Worm (Caenorhabditis elegans) whole organism, young adult: ENCODE data around the gene irld-4.

ENCODE experiments used
- B0019.2 ChIP-seq: fragments of 200-800 bp; sonication (Bioruptor generic); conservative IDR thresholded peaks from 2 replicates; pipeline ENCODE4 v1.3.6; 2022; ENCODE audit warnings: missing genetic modification reagents, missing genetic modification characterization, missing compliant biosample characterization
- B0261.1 ChIP-seq: sonication (generic microtip); optimal IDR thresholded peaks from 2 replicates; lab custom pipeline; 2016; ENCODE audit warnings: mild to moderate bottlenecking, missing genetic modification characterization, moderate library complexity, missing compliant biosample characterization
- F22D6.2 ChIP-seq: sonication (generic microtip); optimal IDR thresholded peaks from 2 replicates; lab custom pipeline; 2016; ENCODE audit warnings: mild to moderate bottlenecking, missing genetic modification characterization, missing compliant biosample characterization
- F33H1.4 ChIP-seq: fragments of 200-800 bp; sonication (Bioruptor generic); IDR thresholded peaks from 2 replicates; pipeline ENCODE4 v1.3.6; 2022; ENCODE audit warnings: missing genetic modification reagents, missing genetic modification characterization, missing compliant biosample characterization
- F37B4.10 ChIP-seq: fragments of 200-800 bp; sonication (Bioruptor generic); IDR thresholded peaks from 2 replicates; pipeline ENCODE4 v1.3.6; 2022; ENCODE audit warnings: missing genetic modification characterization, missing compliant biosample characterization
- F49E8.2 ChIP-seq: sonication (generic microtip); optimal IDR thresholded peaks from 3 replicates; lab custom pipeline; 2017; ENCODE audit warnings: missing genetic modification characterization, mild to moderate bottlenecking, missing compliant biosample characterization, antibody characterized with exemption, moderate library complexity; ENCODE audit not compliant: insufficient read depth
- F52B5.7 ChIP-seq: sonication (generic microtip); optimal IDR thresholded peaks from 2 replicates; lab custom pipeline; 2016; ENCODE audit warnings: mild to moderate bottlenecking, missing genetic modification characterization, missing compliant biosample characterization
- F55B11.4 ChIP-seq: sonication (generic microtip); optimal IDR thresholded peaks from 2 replicates; lab custom pipeline; 2016; ENCODE audit warnings: missing compliant biosample characterization, missing genetic modification characterization, borderline replicate concordance; ENCODE audit not compliant: insufficient read depth
- K12H6.12 ChIP-seq: fragments of 200-800 bp; sonication (Bioruptor generic); optimal IDR thresholded peaks from 2 replicates; lab custom pipeline; 2018; ENCODE audit warnings: mild to moderate bottlenecking, missing genetic modification characterization, missing compliant biosample characterization
- T07F8.4 ChIP-seq: sonication (generic microtip); optimal IDR thresholded peaks from 2 replicates; lab custom pipeline; 2016; ENCODE audit warnings: mild to moderate bottlenecking, missing genetic modification characterization, moderate library complexity, missing compliant biosample characterization
- Y79H2A.3 ChIP-seq: fragments of 200-800 bp; sonication (Bioruptor generic); conservative IDR thresholded peaks from 2 replicates; pipeline ENCODE4 v1.3.6; 2022; ENCODE audit warnings: missing genetic modification reagents, missing genetic modification characterization, missing compliant biosample characterization
- akir-1 ChIP-seq: fragments of 200-800 bp; sonication (Bioruptor generic); optimal IDR thresholded peaks from 2 replicates; lab custom pipeline; 2018; ENCODE audit warnings: mild to moderate bottlenecking, missing genetic modification characterization, moderate library complexity, missing compliant biosample characterization
- athp-1 ChIP-seq: sonication (generic microtip); optimal IDR thresholded peaks from 2 replicates; lab custom pipeline; 2017; ENCODE audit warnings: mild to moderate bottlenecking, missing genetic modification characterization, missing compliant biosample characterization
- attf-5 ChIP-seq: fragments of 200-800 bp; sonication (Bioruptor generic); optimal IDR thresholded peaks from 2 replicates; lab custom pipeline; 2018; ENCODE audit warnings: mild to moderate bottlenecking, missing genetic modification characterization, missing compliant biosample characterization
- attf-6 ChIP-seq: fragments of 200-800 bp; sonication (Bioruptor generic); IDR thresholded peaks from 2 replicates; pipeline ENCODE4 v1.3.6; 2022; ENCODE audit warnings: missing genetic modification reagents, missing genetic modification characterization, missing compliant biosample characterization
- bed-1 ChIP-seq: fragments of 200-800 bp; sonication (Bioruptor generic); IDR thresholded peaks from 2 replicates; pipeline ENCODE4 v1.3.6; 2022; ENCODE audit warnings: missing genetic modification reagents, missing genetic modification characterization, missing compliant biosample characterization
- ceh-40 ChIP-seq: fragments of 200-800 bp; sonication (Bioruptor generic); IDR thresholded peaks from 2 replicates; pipeline ENCODE4 v1.3.6; 2022; ENCODE audit warnings: missing genetic modification characterization, missing compliant biosample characterization
- ceh-79 ChIP-seq: sonication (generic microtip); optimal IDR thresholded peaks from 2 replicates; lab custom pipeline; 2017; ENCODE audit warnings: mild to moderate bottlenecking, missing genetic modification characterization, missing compliant biosample characterization
- dox-1 ChIP-seq: fragments of 200-800 bp; sonication (Bioruptor generic); IDR thresholded peaks from 2 replicates; pipeline ENCODE4 v1.3.6; 2022; ENCODE audit warnings: missing genetic modification reagents, missing genetic modification characterization, missing compliant biosample characterization
- dpl-1 ChIP-seq: fragments of 150-350 bp; optimal IDR thresholded peaks from 2 replicates; lab custom pipeline; 2014; ENCODE audit warnings: missing biosample characterization, missing genetic modification reagents, missing genetic modification characterization
- egl-44 ChIP-seq: fragments of 200-800 bp; sonication (Bioruptor generic); IDR thresholded peaks from 2 replicates; pipeline ENCODE4 v1.3.6; 2022; ENCODE audit warnings: missing genetic modification reagents, missing genetic modification characterization, missing compliant biosample characterization
- egrh-3 ChIP-seq: fragments of 200-800 bp; sonication (Bioruptor generic); IDR thresholded peaks from 2 replicates; pipeline ENCODE4 v1.3.6; 2022; ENCODE audit warnings: missing genetic modification reagents, missing genetic modification characterization, missing compliant biosample characterization
- gei-17 ChIP-seq: fragments of 200-800 bp; sonication (Bioruptor generic); optimal IDR thresholded peaks from 2 replicates; lab custom pipeline; 2018; ENCODE audit warnings: mild to moderate bottlenecking, missing genetic modification characterization, missing compliant biosample characterization
- hlh-12 ChIP-seq: sonication (generic microtip); optimal IDR thresholded peaks from 2 replicates; lab custom pipeline; 2016; ENCODE audit warnings: missing genetic modification characterization, missing compliant biosample characterization
- lir-1 ChIP-seq: fragments of 200-800 bp; sonication (Bioruptor generic); conservative IDR thresholded peaks from 2 replicates; pipeline ENCODE4 v1.3.6; 2022; ENCODE audit warnings: missing genetic modification reagents, missing genetic modification characterization, missing compliant biosample characterization
- lsl-1 ChIP-seq: fragments of 200-800 bp; sonication (Bioruptor generic); optimal IDR thresholded peaks from 2 replicates; lab custom pipeline; 2018; ENCODE audit warnings: mild to moderate bottlenecking, missing genetic modification characterization, moderate library complexity, missing compliant biosample characterization
- lsy-27 ChIP-seq: sonication (generic microtip); optimal IDR thresholded peaks from 2 replicates; lab custom pipeline; 2017; ENCODE audit warnings: missing genetic modification characterization, mild to moderate bottlenecking, missing compliant biosample characterization, antibody characterized with exemption, missing genotype, borderline replicate concordance; ENCODE audit not compliant: insufficient read depth
- madf-8 ChIP-seq: fragments of 200-800 bp; sonication (Bioruptor generic); conservative IDR thresholded peaks from 2 replicates; pipeline ENCODE4 v1.3.6; 2022; ENCODE audit warnings: missing genetic modification reagents, missing genetic modification characterization, missing compliant biosample characterization
- mel-28 ChIP-seq: sonication (generic microtip); optimal IDR thresholded peaks from 2 replicates; lab custom pipeline; 2016; ENCODE audit warnings: borderline replicate concordance, mild to moderate bottlenecking, missing genetic modification characterization, missing compliant biosample characterization
- mes-4 ChIP-seq: sonication (generic microtip); optimal IDR thresholded peaks from 2 replicates; lab custom pipeline; 2016; ENCODE audit warnings: missing genotype, missing genetic modification characterization, missing compliant biosample characterization
- mxl-1 ChIP-seq: sonication (generic microtip); optimal IDR thresholded peaks from 2 replicates; lab custom pipeline; 2016; ENCODE audit warnings: missing genetic modification characterization, missing compliant biosample characterization
- nfya-1 ChIP-seq: sonication (generic microtip); optimal IDR thresholded peaks from 2 replicates; lab custom pipeline; 2017; ENCODE audit warnings: antibody characterized with exemption, missing compliant biosample characterization, missing genetic modification characterization, borderline replicate concordance; ENCODE audit not compliant: insufficient read depth
- nhr-27 ChIP-seq: fragments of 200-800 bp; sonication (Bioruptor generic); optimal IDR thresholded peaks from 2 replicates; lab custom pipeline; 2018; ENCODE audit warnings: mild to moderate bottlenecking, missing genetic modification characterization, moderate library complexity, missing compliant biosample characterization
- nhr-80 ChIP-seq: sonication (generic microtip); optimal IDR thresholded peaks from 2 replicates; lab custom pipeline; 2016; ENCODE audit warnings: missing genetic modification characterization, missing compliant biosample characterization
- pbrm-1 ChIP-seq: fragments of 200-800 bp; sonication (Bioruptor generic); IDR thresholded peaks from 2 replicates; pipeline ENCODE4 v1.3.6; 2022; ENCODE audit warnings: missing genetic modification reagents, missing genetic modification characterization, missing compliant biosample characterization
- rec-8 ChIP-seq, 2 experiments: sonication (generic microtip); optimal IDR thresholded peaks; 2 replicates each; lab custom pipeline; 2016; ENCODE audit warnings: mild to moderate bottlenecking in 2 of 2, missing genetic modification characterization in 2 of 2, missing genetic modification reagents in 2 of 2, missing genotype in 2 of 2, missing biosample characterization in 1 of 2, missing compliant biosample characterization in 1 of 2, moderate library complexity in 1 of 2
- rpc-1 ChIP-seq, 2 experiments: fragments of 150-350 bp in 1 of 2; sonication (generic microtip) in 1 of 2; optimal IDR thresholded peaks; 2 replicates each; lab custom pipeline; 2014 to 2018; ENCODE audit warnings: missing biosample characterization in 1 of 2, missing genetic modification characterization in 1 of 2, missing genetic modification reagents in 1 of 2, missing genotype in 1 of 2
- sdz-38 ChIP-seq: sonication (generic microtip); optimal IDR thresholded peaks from 2 replicates; lab custom pipeline; 2016; ENCODE audit warnings: missing genotype, missing genetic modification characterization, missing compliant biosample characterization
- snpc-1.3 ChIP-seq: sonication (generic microtip); optimal IDR thresholded peaks from 2 replicates; lab custom pipeline; 2017; ENCODE audit warnings: missing genetic modification characterization, mild to moderate bottlenecking, missing compliant biosample characterization, antibody characterized with exemption, moderate library complexity, missing genotype, missing genetic modification reagents; ENCODE audit not compliant: insufficient read depth
- snpc-3.4 ChIP-seq: sonication (generic microtip); optimal IDR thresholded peaks from 2 replicates; lab custom pipeline; 2017; ENCODE audit warnings: missing genetic modification characterization, mild to moderate bottlenecking, missing compliant biosample characterization, antibody characterized with exemption, moderate library complexity, missing genotype, missing genetic modification reagents
- tbp1 ChIP-seq: fragments of 200-800 bp; sonication (Bioruptor generic); optimal IDR thresholded peaks from 2 replicates; lab custom pipeline; 2018; ENCODE audit warnings: mild to moderate bottlenecking, missing genetic modification characterization, missing compliant biosample characterization
- tlf-1 ChIP-seq: fragments of 200-800 bp; sonication (Bioruptor generic); optimal IDR thresholded peaks from 2 replicates; lab custom pipeline; 2018; ENCODE audit warnings: mild to moderate bottlenecking, missing genetic modification characterization, missing compliant biosample characterization
- xnd-1 ChIP-seq: sonication (generic microtip); optimal IDR thresholded peaks from 2 replicates; lab custom pipeline; 2016; ENCODE audit warnings: missing genotype, missing genetic modification reagents, missing genetic modification characterization, missing compliant biosample characterization
- ztf-18 ChIP-seq: sonication (generic microtip); optimal IDR thresholded peaks from 2 replicates; lab custom pipeline; 2016; ENCODE audit warnings: missing genotype, mild to moderate bottlenecking, missing genetic modification characterization, missing compliant biosample characterization
- ztf-22 ChIP-seq: fragments of 200-800 bp; sonication (Bioruptor generic); optimal IDR thresholded peaks from 2 replicates; lab custom pipeline; 2018; ENCODE audit warnings: mild to moderate bottlenecking, missing genetic modification characterization, moderate library complexity, missing compliant biosample characterization
- ztf-26 ChIP-seq: sonication (generic microtip); optimal IDR thresholded peaks from 2 replicates; lab custom pipeline; 2017; ENCODE audit warnings: missing genetic modification characterization, missing compliant biosample characterization
- ztf-6 ChIP-seq: fragments of 200-800 bp; sonication (Bioruptor generic); IDR thresholded peaks from 2 replicates; pipeline ENCODE4 v1.3.6; 2022; ENCODE audit warnings: missing genetic modification reagents, missing genetic modification characterization, missing compliant biosample characterization

Gene irld-4

DNA sequence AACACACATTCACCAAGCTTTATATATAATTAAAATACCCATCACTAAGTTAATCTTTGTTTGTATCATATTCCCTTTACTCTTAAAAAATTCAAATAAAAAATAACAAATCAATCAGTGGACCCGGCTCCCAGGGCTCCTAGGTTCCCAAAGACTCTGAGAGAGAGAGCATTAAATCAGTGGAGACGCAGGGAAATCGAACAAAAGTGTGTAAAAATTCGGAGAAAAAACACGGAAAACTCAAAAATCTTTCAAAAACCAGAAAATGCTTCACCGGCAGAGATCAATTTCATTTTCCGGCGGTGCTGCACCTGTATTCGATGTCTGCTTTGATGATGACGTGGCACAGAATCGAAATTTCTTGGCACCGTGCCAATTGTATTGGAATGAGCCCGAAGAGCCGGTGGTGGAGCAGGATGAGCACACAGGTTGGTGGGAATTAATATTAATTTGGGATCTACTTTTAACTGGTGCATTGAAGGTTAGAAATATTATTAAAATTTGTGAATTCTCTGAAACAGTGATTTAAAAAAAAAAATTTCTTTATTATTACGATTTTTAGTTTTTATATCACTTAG, 25.2 kb downstream of the irld-4 start, which contains the start of gene anoh-2 (continued):
- TF ChIP-seq tlf-1 (GFP tag; lab: Kevin White, UChicago) (no peak), lsl-1 (no peak), attf-6 (GFP tag; lab: Robert Waterston, UW) (peak; percentile 94), F33H1.4 (GFP tag; lab: Robert Waterston, UW) (no peak), ceh-40 (GFP tag; lab: Robert Waterston, UW) (no peak), xnd-1 (tag; lab: Kevin White, UChicago) (peak; percentile 2), dpl-1 (GFP tag; lab: Kevin White, UChicago) (no peak), F55B11.4 (tag; lab: Kevin White, UChicago) (no peak), T07F8.4 (tag; lab: Kevin White, UChicago) (no peak), bed-1 (GFP tag; lab: Robert Waterston, UW) (no peak), pbrm-1 (peak; percentile 57; the same call in 1 of the 2 replicates), nhr-27 (tag; lab: Kevin White, UChicago) (no peak), lsy-27 (no peak), snpc-1.3 (peak; percentile 20), gei-17 (GFP tag; lab: Kevin White, UChicago) (no peak), madf-8 (GFP tag; lab: Robert Waterston, UW) (no peak), F37B4.10 (GFP tag; lab: Robert Waterston, UW) (no peak), nhr-80 (no peak), ztf-18 (peak; percentile 28), F22D6.2 (no peak), Y79H2A.3 (GFP tag; lab: Robert Waterston, UW) (0 out of 2 replicates have a peak, but pooled peaks have one; percentile 27), akir-1 (GFP tag; lab: Kevin White, UChicago) (no peak), nfya-1 (tag; lab: Kevin White, UChicago) (no peak), F49E8.2 (tag; lab: Kevin White, UChicago) (no peak), B0019.2 (no peak), snpc-3.4 (no peak), mxl-1 (tag; lab: Kevin White, UChicago) (no peak), tbp1 (GFP tag; lab: Kevin White, UChicago) (peak; percentile 49), egl-44 (GFP tag; lab: Robert Waterston, UW) (no peak), mel-28 (tag; lab: Kevin White, UChicago) (no peak), ztf-22 (no peak), hlh-12 (tag; lab: Kevin White, UChicago) (no peak), ztf-6 (GFP tag; lab: Robert Waterston, UW) (no peak), K12H6.12 (tag; lab: Kevin White, UChicago) (no peak), lir-1 (no peak), attf-5 (GFP tag; lab: Kevin White, UChicago) (no peak), B0261.1 (tag; lab: Kevin White, UChicago) (no peak), mes-4 (tag; lab: Kevin White, UChicago) (no peak), athp-1 (peak; percentile 40), rpc-1 (optimal IDR thresholded peaks at IDR 0.05; lab: Kevin White, UChicago) (no peak), rpc-1 (tag; optimal IDR thresholded peaks at IDR 0.05; lab: Kevin White, UChicago) (no peak), rec-8 (tag; optimal IDR thresholded peaks at IDR 0.05; lab: Kevin White, UChicago) (no peak), egrh-3 (GFP tag; lab: Robert Waterston, UW) (no peak), sdz-38 (no peak), dox-1 (GFP tag; lab: Robert Waterston, UW) (no peak), ceh-79 (tag; lab: Kevin White, UChicago) (no peak), ztf-26 (tag; lab: Kevin White, UChicago) (no peak), F52B5.7 (tag; lab: Kevin White, UChicago) (no peak)
